Fruit fly (Drosophila melanogaster) whole organism, embryonic: ENCODE measurements around the gene CG43799.

ENCODE experiments used
- B-H1 ChIP-seq: fragments of 200-800 bp; sonication (Bioruptor generic); IDR thresholded peaks from 3 replicates; pipeline ENCODE4 v1.3.6; 2022; ENCODE audit warnings: missing biosample characterization, missing genetic modification characterization
- CG1024 ChIP-seq: fragments of 200-800 bp; sonication (Bioruptor generic); IDR thresholded peaks from 2 replicates; pipeline ENCODE4 v1.3.6; 2022; ENCODE audit warnings: missing biosample characterization, missing genetic modification characterization
- CG10431 ChIP-seq: fragments of 200-800 bp; sonication (Bioruptor generic); optimal IDR thresholded peaks from 3 replicates; lab custom pipeline; 2018; ENCODE audit warnings: missing biosample characterization, mild to moderate bottlenecking, missing genetic modification characterization
- CG10462 ChIP-seq: fragments of 200-800 bp; sonication (Bioruptor generic); optimal IDR thresholded peaks from 2 replicates; lab custom pipeline; 2016; ENCODE audit warnings: missing biosample characterization, missing genetic modification characterization
- CG15011 ChIP-seq: fragments of 200-800 bp; sonication (Bioruptor generic); optimal IDR thresholded peaks from 3 replicates; lab custom pipeline; 2018; ENCODE audit warnings: missing biosample characterization, mild to moderate bottlenecking, missing genetic modification characterization
- CG15269 ChIP-seq: fragments of 200-800 bp; sonication (Bioruptor generic); optimal IDR thresholded peaks from 2 replicates; lab custom pipeline; 2018; ENCODE audit warnings: missing biosample characterization, mild to moderate bottlenecking, missing genetic modification characterization, moderate library complexity
- CG15601 ChIP-seq: fragments of 200-800 bp; sonication (Bioruptor generic); optimal IDR thresholded peaks from 3 replicates; lab custom pipeline; 2019; ENCODE audit warnings: missing biosample characterization, mild to moderate bottlenecking, missing genetic modification characterization, moderate library complexity
- CG1602 ChIP-seq: fragments of 200-800 bp; sonication (Bioruptor generic); optimal IDR thresholded peaks from 3 replicates; lab custom pipeline; 2016; ENCODE audit warnings: missing biosample characterization, missing genetic modification characterization
- CG16813 ChIP-seq: fragments of 200-800 bp; sonication (Bioruptor generic); IDR thresholded peaks from 3 replicates; pipeline ENCODE4 v1.3.6; 2022; ENCODE audit warnings: missing biosample characterization, missing genetic modification characterization; ENCODE audit not compliant: partially characterized antibody
- CG30403 ChIP-seq: fragments of 200-800 bp; sonication (Bioruptor generic); optimal IDR thresholded peaks from 3 replicates; lab custom pipeline; 2016; ENCODE audit warnings: missing biosample characterization, missing genetic modification characterization
- CG34224 ChIP-seq: fragments of 200-800 bp; sonication (Bioruptor generic); IDR thresholded peaks from 3 replicates; pipeline ENCODE4 v1.3.6; 2022; ENCODE audit warnings: missing biosample characterization, missing genetic modification characterization; ENCODE audit not compliant: partially characterized antibody
- CG4282 ChIP-seq: fragments of 200-800 bp; sonication (Bioruptor generic); optimal IDR thresholded peaks from 2 replicates; lab custom pipeline; 2016; ENCODE audit warnings: missing biosample characterization, missing genetic modification characterization
- CG6813 ChIP-seq: fragments of 200-800 bp; sonication (Bioruptor generic); optimal IDR thresholded peaks from 2 replicates; lab custom pipeline; 2017; ENCODE audit warnings: missing biosample characterization, missing genetic modification characterization, mild to moderate bottlenecking, moderate library complexity, missing genetic modification reagents
- CG6854 ChIP-seq: fragments of 200-800 bp; sonication (Bioruptor generic); optimal IDR thresholded peaks from 3 replicates; lab custom pipeline; 2017; ENCODE audit warnings: missing biosample characterization, mild to moderate bottlenecking, missing genetic modification characterization
- CG7271 ChIP-seq: fragments of 200-800 bp; sonication (Bioruptor generic); optimal IDR thresholded peaks from 2 replicates; lab custom pipeline; 2018; ENCODE audit warnings: missing biosample characterization, mild to moderate bottlenecking, missing genetic modification characterization, moderate library complexity
- CG7357 ChIP-seq: fragments of 200-800 bp; sonication (Bioruptor generic); IDR thresholded peaks from 3 replicates; pipeline ENCODE4 v1.3.6; 2022; ENCODE audit warnings: missing biosample characterization, missing genetic modification characterization
- CG7745 ChIP-seq: fragments of 200-800 bp; sonication (Bioruptor generic); optimal IDR thresholded peaks from 2 replicates; lab custom pipeline; 2018; ENCODE audit warnings: missing biosample characterization, mild to moderate bottlenecking, missing genetic modification characterization, moderate library complexity
- CG7963 ChIP-seq: fragments of 200-800 bp; sonication (Bioruptor generic); IDR thresholded peaks from 3 replicates; pipeline ENCODE4 v1.3.6; 2022; ENCODE audit warnings: missing biosample characterization, missing genetic modification characterization; ENCODE audit not compliant: partially characterized antibody
- CG8765 ChIP-seq: fragments of 200-800 bp; sonication (Bioruptor generic); IDR thresholded peaks from 2 replicates; pipeline ENCODE4 v1.3.6; 2022; ENCODE audit warnings: missing biosample characterization, missing genetic modification characterization
- Chrac-16 ChIP-seq: fragments of 200-800 bp; sonication (Bioruptor generic); optimal IDR thresholded peaks from 3 replicates; lab custom pipeline; 2016; ENCODE audit warnings: missing biosample characterization, missing genetic modification characterization
- Dek ChIP-seq: fragments of 200-800 bp; sonication (Bioruptor generic); optimal IDR thresholded peaks from 3 replicates; lab custom pipeline; 2019; ENCODE audit warnings: missing biosample characterization, mild to moderate bottlenecking, missing genetic modification characterization, moderate library complexity
- E2f1 ChIP-seq: fragments of 200-800 bp; sonication (Bioruptor generic); IDR thresholded peaks from 2 replicates; pipeline ENCODE4 v1.3.6; 2022; ENCODE audit warnings: missing biosample characterization, missing genetic modification characterization
- Eip74EF ChIP-seq, 2 experiments: fragments of 200-800 bp in 1 of 2; fragments of >200 bp in 1 of 2; sonication (Bioruptor generic) in 1 of 2; optimal IDR thresholded peaks; 2 replicates each; lab custom pipeline; 2017 to 2019; ENCODE audit warnings: missing biosample characterization in 2 of 2, missing genetic modification characterization in 2 of 2, mild to moderate bottlenecking in 1 of 2, moderate library complexity in 1 of 2
- Elba2 ChIP-seq: fragments of 200-800 bp; sonication (Bioruptor generic); optimal IDR thresholded peaks from 3 replicates; lab custom pipeline; 2016; ENCODE audit warnings: missing biosample characterization, missing genetic modification characterization
- Fer2 ChIP-seq: fragments of 200-800 bp; sonication (Bioruptor generic); optimal IDR thresholded peaks from 2 replicates; lab custom pipeline; 2018; ENCODE audit warnings: missing biosample characterization, mild to moderate bottlenecking, missing genetic modification characterization, moderate library complexity
- MESR4 ChIP-seq: fragments of 200-800 bp; sonication (Bioruptor generic); optimal IDR thresholded peaks from 2 replicates; lab custom pipeline; 2018; ENCODE audit warnings: missing biosample characterization, mild to moderate bottlenecking, missing genetic modification characterization, moderate library complexity
- NfI ChIP-seq: fragments of 200-800 bp; sonication (Bioruptor generic); optimal IDR thresholded peaks from 3 replicates; lab custom pipeline; 2018; ENCODE audit warnings: missing biosample characterization, mild to moderate bottlenecking, missing genetic modification characterization, moderate library complexity
- PHDP ChIP-seq: fragments of 200-800 bp; sonication (Bioruptor generic); optimal IDR thresholded peaks from 3 replicates; lab custom pipeline; 2018; ENCODE audit warnings: missing biosample characterization, mild to moderate bottlenecking, missing genetic modification characterization, moderate library complexity
- Scr ChIP-seq: fragments of 200-800 bp; sonication (Bioruptor generic); IDR thresholded peaks from 2 replicates; pipeline ENCODE4 v1.3.6; 2022; ENCODE audit warnings: missing biosample characterization, missing genetic modification characterization; ENCODE audit not compliant: partially characterized antibody
- Trl ChIP-seq, 3 experiments: fragments of >200 bp in 2 of 3; fragments of 200-800 bp in 1 of 3; sonication (Bioruptor generic) in 1 of 3; optimal IDR thresholded peaks; 2 replicates in 1 of 3; 3 replicates in 2 of 3; lab custom pipeline; 2016 to 2017; ENCODE audit warnings: missing biosample characterization in 1 of 3, missing genetic modification characterization in 1 of 3
- ac ChIP-seq: fragments of 200-800 bp; sonication (Bioruptor generic); optimal IDR thresholded peaks from 3 replicates; lab custom pipeline; 2017; ENCODE audit warnings: missing biosample characterization, mild to moderate bottlenecking, missing genetic modification characterization
- crol ChIP-seq: fragments of 200-800 bp; sonication (Bioruptor generic); IDR thresholded peaks from 2 replicates; pipeline ENCODE4 v1.3.6; 2022; ENCODE audit warnings: missing biosample characterization, missing genetic modification characterization
- dati ChIP-seq: fragments of 200-800 bp; sonication (Bioruptor generic); IDR thresholded peaks from 2 replicates; pipeline ENCODE4 v1.3.6; 2022; ENCODE audit warnings: missing biosample characterization, missing genetic modification characterization
- disco-r ChIP-seq: fragments of 200-800 bp; sonication (Bioruptor generic); optimal IDR thresholded peaks from 2 replicates; lab custom pipeline; 2016; ENCODE audit warnings: missing biosample characterization, missing genetic modification characterization
- dmrt11E ChIP-seq: fragments of 200-800 bp; sonication (Bioruptor generic); optimal IDR thresholded peaks from 3 replicates; lab custom pipeline; 2018; ENCODE audit warnings: missing biosample characterization, mild to moderate bottlenecking, missing genetic modification characterization, moderate library complexity
- gcm ChIP-seq: fragments of 200-800 bp; sonication (Bioruptor generic); optimal IDR thresholded peaks from 2 replicates; lab custom pipeline; 2019; ENCODE audit warnings: missing biosample characterization, mild to moderate bottlenecking, missing genetic modification characterization, moderate library complexity
- gsb-n ChIP-seq: fragments of 200-800 bp; sonication (Bioruptor generic); optimal IDR thresholded peaks from 3 replicates; lab custom pipeline; 2018; ENCODE audit warnings: missing biosample characterization, mild to moderate bottlenecking, missing genetic modification characterization
- h ChIP-seq: fragments of >200 bp; optimal IDR thresholded peaks from 2 replicates; lab custom pipeline; 2017
- insv ChIP-seq, 2 experiments: fragments of 200-800 bp; sonication (Bioruptor generic); optimal IDR thresholded peaks; 3 replicates each; lab custom pipeline; 2016 to 2018; ENCODE audit warnings: missing biosample characterization in 2 of 2, missing genetic modification characterization in 2 of 2
- jigr1 ChIP-seq: fragments of 200-800 bp; sonication (Bioruptor generic); IDR thresholded peaks from 3 replicates; pipeline ENCODE4 v1.3.6; 2022; ENCODE audit warnings: missing biosample characterization, missing genetic modification characterization
- lov ChIP-seq, 2 experiments: fragments of 200-800 bp in 1 of 2; fragments of >200 bp in 1 of 2; sonication (Bioruptor generic) in 1 of 2; IDR thresholded peaks in 1 of 2; optimal IDR thresholded peaks in 1 of 2; 2 replicates in 1 of 2; 3 replicates in 1 of 2; pipeline versions ENCODE4 v1.3.6 to Lab custom; 2017 to 2022; ENCODE audit warnings: missing biosample characterization in 1 of 2, missing genetic modification characterization in 1 of 2
- maf-S ChIP-seq: fragments of 200-800 bp; sonication (Bioruptor generic); optimal IDR thresholded peaks from 2 replicates; lab custom pipeline; 2016; ENCODE audit warnings: missing biosample characterization, missing genetic modification characterization
- p53 ChIP-seq: fragments of 200-800 bp; sonication (Bioruptor generic); optimal IDR thresholded peaks from 2 replicates; lab custom pipeline; 2016; ENCODE audit warnings: missing biosample characterization, missing genetic modification characterization
- pfk ChIP-seq: fragments of 200-800 bp; sonication (Bioruptor generic); optimal IDR thresholded peaks from 2 replicates; lab custom pipeline; 2018; ENCODE audit warnings: missing biosample characterization, mild to moderate bottlenecking, missing genetic modification characterization, moderate library complexity
- prd ChIP-seq, 3 experiments: fragments of >200 bp in 2 of 3; fragments of 200-800 bp in 1 of 3; sonication (Bioruptor generic) in 1 of 3; optimal IDR thresholded peaks in 2 of 3; IDR thresholded peaks in 1 of 3; 2 replicates in 2 of 3; 3 replicates in 1 of 3; pipeline versions ENCODE4 v1.3.6 to Lab custom; 2017 to 2022; ENCODE audit warnings: missing biosample characterization in 1 of 3, missing genetic modification characterization in 1 of 3
- sug ChIP-seq: fragments of 200-800 bp; optimal IDR thresholded peaks from 2 replicates; lab custom pipeline; 2019; ENCODE audit warnings: missing biosample characterization, mild to moderate bottlenecking, missing genetic modification characterization, moderate library complexity
- zfh2 ChIP-seq: fragments of 200-800 bp; sonication (Bioruptor generic); optimal IDR thresholded peaks from 2 replicates; lab custom pipeline; 2016; ENCODE audit warnings: missing biosample characterization, missing genetic modification characterization

CG43799 gene

DNA sequence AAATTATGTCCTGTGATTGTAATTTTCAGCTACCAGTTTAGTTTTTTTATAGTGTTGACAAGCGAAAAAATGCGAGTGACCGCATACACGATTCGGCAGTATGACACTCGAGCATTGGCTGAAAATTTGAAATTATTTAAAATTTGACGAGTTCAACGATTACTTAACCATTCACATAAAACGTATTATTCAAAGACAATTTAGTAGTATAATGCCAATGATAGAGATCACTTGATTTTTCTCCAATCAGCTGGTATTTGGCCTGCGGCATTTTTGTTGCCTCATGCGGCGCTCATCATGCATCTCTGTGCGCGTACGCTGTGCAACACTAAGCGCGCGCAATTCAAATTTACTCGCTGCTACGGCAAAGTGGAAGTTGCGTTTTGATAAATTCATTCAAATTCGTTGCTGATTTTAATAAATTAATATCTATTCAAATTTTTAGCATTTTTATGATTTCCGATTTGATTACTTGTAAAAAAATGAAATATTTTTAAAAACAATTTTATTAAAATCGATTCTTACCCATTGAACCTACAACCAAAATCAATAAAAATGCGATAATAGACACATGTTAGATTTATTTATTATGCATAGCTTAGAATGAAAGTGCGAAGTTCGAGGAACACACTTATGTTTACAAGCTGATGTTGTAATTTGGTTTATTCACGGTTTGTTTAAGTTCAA lies 33.0 kb upstream of the CG43799 start, which contains the start of gene CG4497 (continued):
- TF ChIP-seq CG7963 (peak; percentile 79; the same call in 2 of the 3 replicates), gsb-n (peak; percentile 52), CG30403 (peak; percentile 97), prd (optimal IDR thresholded peaks at IDR 0.05; lab: Kevin White, UChicago) (no peak), prd (GFP tag; IDR thresholded peaks at IDR 0.05; lab: Robert Waterston, UW) (peak; percentile 97), CG15601 (tag; lab: Kevin White, UChicago) (peak; percentile 86), pfk (GFP tag; lab: Kevin White, UChicago) (no peak), MESR4 (GFP tag; lab: Kevin White, UChicago) (peak; percentile 40), CG10462 (peak; percentile 79), CG8765 (peak; percentile 88), Fer2 (tag; lab: Kevin White, UChicago) (peak; percentile 81), CG10431 (GFP tag; lab: Kevin White, UChicago) (peak; percentile 59), zfh2 (GFP tag; lab: Kevin White, UChicago) (peak; percentile 98), jigr1 (GFP tag; lab: Robert Waterston, UW) (peak; percentile 91), p53 (peak; percentile 88), h (lab: Kevin White, UChicago) (no peak), B-H1 (GFP tag; lab: Robert Waterston, UW) (peak; percentile 89), CG15011 (GFP tag; lab: Kevin White, UChicago) (peak; percentile 62), CG34224 (peak; percentile 72), Elba2 (GFP tag; lab: Kevin White, UChicago) (peak; percentile 60), maf-S (GFP tag; lab: Kevin White, UChicago) (peak; percentile 95), CG4282 (peak; percentile 96), CG7271 (no peak), NfI (peak; percentile 91), dmrt11E (tag; lab: Kevin White, UChicago) (peak; percentile 90), CG6813 (GFP tag; lab: Kevin White, UChicago) (peak; percentile 26), sug (tag; lab: Kevin White, UChicago) (peak; percentile 92), disco-r (peak; percentile 90), dati (GFP tag; lab: Robert Waterston, UW) (peak; percentile 55; the same call in 1 of the 2 replicates), gcm (peak; percentile 62), CG7745 (tag; lab: Kevin White, UChicago) (no peak), PHDP (tag; lab: Kevin White, UChicago) (peak; percentile 89), lov (optimal IDR thresholded peaks at IDR 0.05; lab: Kevin White, UChicago) (no peak), lov (GFP tag; IDR thresholded peaks at IDR 0.05; lab: Robert Waterston, UW) (peak; percentile 88), Eip74EF (GFP tag; optimal IDR thresholded peaks at IDR 0.05; lab: Kevin White, UChicago) (peak in 1 of 2 experiments; percentile 6), ac (GFP tag; lab: Kevin White, UChicago) (no peak), CG16813 (GFP tag; lab: Robert Waterston, UW) (peak; percentile 74), CG1024 (GFP tag; lab: Robert Waterston, UW) (peak; percentile 78), CG7357 (GFP tag; lab: Robert Waterston, UW) (peak; percentile 88), CG15269 (tag; lab: Kevin White, UChicago) (peak; percentile 85), insv (GFP tag; optimal IDR thresholded peaks at IDR 0.05; lab: Kevin White, UChicago) (peak in 1 of 2 experiments; percentile 52), Scr (GFP tag; lab: Robert Waterston, UW) (peak; percentile 70), Trl (optimal IDR thresholded peaks at IDR 0.05; lab: Kevin White, UChicago) (no peak), Trl (GFP tag; optimal IDR thresholded peaks at IDR 0.05; lab: Kevin White, UChicago) (peak; percentile 95), E2f1 (GFP tag; lab: Robert Waterston, UW) (peak; percentile 95), Chrac-16 (GFP tag; lab: Kevin White, UChicago) (peak; percentile 94), crol (GFP tag; lab: Robert Waterston, UW) (no peak; the same call in 1 of the 2 replicates), Dek (peak; percentile 79), CG6854 (GFP tag; lab: Kevin White, UChicago) (peak; percentile 40), CG1602 (GFP tag; lab: Kevin White, UChicago) (peak; percentile 93)
